Worm (Caenorhabditis elegans): Measurements from ENCODE around the gene cccp-1.

cccp-1 gene

DNA sequence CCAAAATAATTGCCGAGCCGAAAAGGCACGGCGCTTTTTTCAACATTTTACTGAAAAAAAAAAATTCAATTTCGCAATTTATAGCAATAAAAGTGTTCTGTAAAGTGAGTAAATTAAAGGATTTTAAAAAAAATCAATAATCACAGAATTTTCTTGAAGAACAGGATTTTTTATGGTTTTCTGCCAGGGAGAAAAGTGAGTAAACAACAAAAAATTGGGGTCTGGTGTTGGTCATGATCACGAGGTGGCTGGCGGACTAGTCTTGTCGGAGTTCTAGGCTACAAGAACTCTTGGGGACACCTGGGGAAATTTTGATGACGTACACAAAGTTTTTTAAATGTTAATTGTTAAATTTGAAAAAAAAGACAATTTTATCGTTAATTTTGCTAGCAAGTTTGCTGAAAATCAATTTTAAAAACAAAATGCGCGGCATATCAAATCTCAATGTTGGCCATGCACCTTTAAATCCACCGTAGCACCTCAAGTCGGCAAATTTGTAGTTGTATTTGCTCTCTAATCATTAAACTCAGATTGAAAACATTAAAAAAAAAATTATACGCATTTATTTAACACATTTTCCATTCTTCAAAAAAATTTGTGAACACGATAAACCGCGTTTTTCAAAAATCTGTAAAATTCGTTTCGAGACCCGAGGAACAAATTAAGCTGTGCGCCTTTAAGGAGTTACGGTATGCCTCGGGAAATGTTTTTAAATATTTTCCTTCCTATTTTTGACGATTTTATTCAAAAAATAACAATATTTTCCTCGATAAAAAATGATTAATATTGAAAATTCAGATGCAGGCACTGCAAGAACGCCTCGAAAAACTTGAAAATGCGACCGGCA, 15.6 kb upstream of the cccp-1 start, which contains the start of the genes scav-3 and Y49E10.21:
TSS of gene scav-3 (minus strand) at position 50 of the 847 bp plus-strand sequence.
TSS of gene Y49E10.21 (plus strand) at position 797 of the 847 bp plus-strand sequence.
- TF ChIP-seq lsl-1 (GFP tag; optimal IDR thresholded peaks at IDR 0.05) (peak; percentile 99), ceh-91 (GFP tag; IDR thresholded peaks at IDR 0.05) (peak; percentile 67; the same call in 1 of the 2 replicates), Y95B8A.8 (GFP tag; IDR thresholded peaks at IDR 0.05) (0 out of 2 replicates have a peak, but pooled peaks have one; percentile 36), ama-1 (optimal IDR thresholded peaks at IDR 0.05) (no peak), ama-1 (GFP tag; optimal IDR thresholded peaks at IDR 0.05) (no peak), nhr-90 (tag; optimal IDR thresholded peaks at IDR 0.05) (no peak), lin-40 (tag; optimal IDR thresholded peaks at IDR 0.05) (no peak), athp-1 (tag; optimal IDR thresholded peaks at IDR 0.05) (peak; percentile 24), xnd-1 (tag; optimal IDR thresholded peaks at IDR 0.05) (peak; percentile 98), him-1 (tag; optimal IDR thresholded peaks at IDR 0.05) (peak; percentile 47), F33H1.4 (GFP tag; IDR thresholded peaks at IDR 0.05) (peak; percentile 94), efl-1 (GFP tag; optimal IDR thresholded peaks at IDR 0.05) (peak; percentile 61), sea-2 (GFP tag; IDR thresholded peaks at IDR 0.05) (no peak), madf-6 (GFP tag; IDR thresholded peaks at IDR 0.05) (peak; percentile 91), ztf-26 (tag; optimal IDR thresholded peaks at IDR 0.05) (no peak), D2030.7 (GFP tag; IDR thresholded peaks at IDR 0.05) (peak; percentile 57; the same call in 1 of the 2 replicates), mcd-1 (GFP tag; IDR thresholded peaks at IDR 0.05) (peak; percentile 56; the same call in 1 of the 2 replicates), pbrm-1 (GFP tag; IDR thresholded peaks at IDR 0.05) (0 out of 2 replicates have a peak, but pooled peaks have one; percentile 11), madf-8 (GFP tag; conservative IDR thresholded peaks at IDR 0.05) (peak; percentile 78), chd-7 (tag; optimal IDR thresholded peaks at IDR 0.05) (no peak), nhr-80 (tag; optimal IDR thresholded peaks at IDR 0.05) (peak; percentile 67), lin-54 (GFP tag; optimal IDR thresholded peaks at IDR 0.05) (peak; percentile 59), cebp-1 (GFP tag; IDR thresholded peaks at IDR 0.05) (no peak), cebp-1 (tag; optimal IDR thresholded peaks at IDR 0.05) (peak; percentile 51), lin-26 (GFP tag; IDR thresholded peaks at IDR 0.05) (no peak), tlf-1 (GFP tag; optimal IDR thresholded peaks at IDR 0.05) (peak; percentile 11), F39B2.1 (GFP tag; IDR thresholded peaks at IDR 0.05) (no peak)

DNA sequence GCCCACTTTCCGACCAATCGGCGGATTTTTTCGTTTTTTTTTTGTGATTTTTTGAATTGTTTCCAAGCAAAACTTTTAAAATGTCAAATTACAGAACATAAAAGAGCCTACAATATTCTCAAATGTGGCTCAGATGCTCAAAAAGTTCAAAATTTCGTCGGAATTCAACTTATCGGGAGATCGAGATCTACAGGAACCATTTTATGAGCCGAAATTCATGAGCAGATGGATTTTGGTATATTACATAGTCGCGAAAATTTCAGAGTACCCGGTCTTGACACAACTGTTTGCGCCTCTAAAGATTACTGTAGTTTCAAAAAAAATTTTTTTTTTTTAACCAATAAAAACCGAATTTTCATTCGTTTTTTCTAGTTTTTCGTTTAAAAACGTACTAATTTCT, 13.7 kb upstream of the cccp-1 start:
- TF ChIP-seq Y95B8A.8 (GFP tag; IDR thresholded peaks at IDR 0.05) (no peak), nfyb-1 (GFP tag; IDR thresholded peaks at IDR 0.05) (no peak), let-607 (tag; optimal IDR thresholded peaks at IDR 0.05) (no peak), athp-1 (tag; optimal IDR thresholded peaks at IDR 0.05) (no peak), chd-7 (tag; optimal IDR thresholded peaks at IDR 0.05) (no peak), D2030.7 (GFP tag; IDR thresholded peaks at IDR 0.05) (no peak), lag-1 (GFP tag; IDR thresholded peaks at IDR 0.05) (no peak), lin-35 (GFP tag; optimal IDR thresholded peaks at IDR 0.05) (no peak), hlh-12 (tag; optimal IDR thresholded peaks at IDR 0.05) (no peak), mxl-1 (tag; optimal IDR thresholded peaks at IDR 0.05) (no peak), Y53F4B.3 (GFP tag; IDR thresholded peaks at IDR 0.05) (no peak), pbrm-1 (GFP tag; IDR thresholded peaks at IDR 0.05) (no peak), F52B5.7 (tag; optimal IDR thresholded peaks at IDR 0.05) (no peak), egl-18 (GFP tag; IDR thresholded peaks at IDR 0.05) (no peak), madf-10 (tag; optimal IDR thresholded peaks at IDR 0.05) (no peak), tbx-9 (tag; optimal IDR thresholded peaks at IDR 0.05; ENCODE audit: borderline replicate concordance) (no peak)
